Worm (Caenorhabditis elegans) whole organism, L1 larva: Measurements from ENCODE around the gene F07C3.2.

Experiments used
- blmp-1 ChIP-seq: fragments of 150-350 bp; optimal IDR thresholded peaks from 2 replicates; lab custom pipeline; 2014; ENCODE audit warnings: missing biosample characterization, missing genetic modification characterization
- grh-1 ChIP-seq: fragments of 200-800 bp; sonication (Bioruptor generic); IDR thresholded peaks from 2 replicates; pipeline ENCODE4 v1.3.6; 2022; ENCODE audit warnings: missing genetic modification reagents, missing genetic modification characterization, missing compliant biosample characterization
- hlh-4 ChIP-seq: sonication (generic microtip); optimal IDR thresholded peaks from 2 replicates; lab custom pipeline; 2016; ENCODE audit warnings: mild to moderate bottlenecking, missing genetic modification characterization, missing compliant biosample characterization
- lin-35 ChIP-seq, 2 experiments: fragments of 150-350 bp; optimal IDR thresholded peaks; 2 replicates each; lab custom pipeline; 2014; ENCODE audit warnings: missing biosample characterization in 2 of 2, missing genetic modification characterization in 2 of 2, missing genetic modification reagents in 2 of 2
- mep-1 ChIP-seq: fragments of 150-350 bp; optimal IDR thresholded peaks from 2 replicates; lab custom pipeline; 2014; ENCODE audit warnings: missing biosample characterization, missing genetic modification characterization
- nhr-84 ChIP-seq: sonication (generic microtip); optimal IDR thresholded peaks from 2 replicates; lab custom pipeline; 2017; ENCODE audit warnings: missing biosample characterization, missing genetic modification characterization
- pqm-1 ChIP-seq: sonication (generic microtip); optimal IDR thresholded peaks from 3 replicates; lab custom pipeline; 2017; ENCODE audit warnings: missing biosample characterization, missing genetic modification characterization
- swsn-7 ChIP-seq: sonication (generic microtip); optimal IDR thresholded peaks from 2 replicates; lab custom pipeline; 2016; ENCODE audit warnings: missing genetic modification characterization, missing compliant biosample characterization
- unc-130 ChIP-seq: fragments of 150-350 bp; optimal IDR thresholded peaks from 2 replicates; lab custom pipeline; 2017; ENCODE audit warnings: missing biosample characterization, missing genetic modification characterization, inconsistent platforms

Gene F07C3.2

ce11 chrV:9274127-9275042 is 48.5 kb downstream of the F07C3.2 start (continued):
- TF ChIP-seq swsn-7 (tag; lab: Kevin White, UChicago) (no peak), hlh-4 (no peak), unc-130 (tag; lab: Kevin White, UChicago) (no peak), lin-35 (GFP tag; optimal IDR thresholded peaks at IDR 0.05; lab: Kevin White, UChicago) (no peak), grh-1 (no peak), mep-1 (tag; lab: Kevin White, UChicago) (peak; percentile 9), blmp-1 (tag; lab: Kevin White, UChicago) (peak; percentile 68), pqm-1 (tag; lab: Kevin White, UChicago) (no peak), nhr-84 (tag; lab: Kevin White, UChicago) (no peak)
- TF ChIP-seq, all 84 proteins: peak for 13
